Worm (Caenorhabditis elegans) whole organism, L1 larva: ENCODE data around the gene twk-5.
A peak's percentile ranks its signal among the peaks of the same experiment; 100 is the strongest.

Experiments
- C04F5.9 ChIP-seq: sonication (generic microtip); optimal IDR thresholded peaks from 2 replicates; lab custom pipeline; 2016; ENCODE audit warnings: missing genetic modification characterization, missing compliant biosample characterization
- Y116A8C.19 ChIP-seq: sonication (generic microtip); optimal IDR thresholded peaks from 2 replicates; lab custom pipeline; 2016; ENCODE audit warnings: missing compliant biosample characterization, missing genetic modification characterization, borderline replicate concordance
- ama-1 ChIP-seq: fragments of 150-350 bp; optimal IDR thresholded peaks from 2 replicates; lab custom pipeline; 2014
- blmp-1 ChIP-seq: fragments of 150-350 bp; optimal IDR thresholded peaks from 2 replicates; lab custom pipeline; 2014; ENCODE audit warnings: missing biosample characterization, missing genetic modification characterization
- ceh-82 ChIP-seq, 3 experiments: fragments of 150-350 bp in 1 of 3; sonication (generic microtip) in 2 of 3; optimal IDR thresholded peaks; 2 replicates each; lab custom pipeline; 2014 to 2017; ENCODE audit warnings: missing biosample characterization in 3 of 3, missing genetic modification characterization in 3 of 3
- ceh-88 ChIP-seq: fragments of 200-800 bp; sonication (Bioruptor generic); IDR thresholded peaks from 2 replicates; pipeline ENCODE4 v1.3.6; 2022; ENCODE audit warnings: missing genetic modification characterization, missing compliant biosample characterization
- dpl-1 ChIP-seq, 3 experiments: fragments of 150-350 bp in 2 of 3; sonication (generic microtip) in 1 of 3; optimal IDR thresholded peaks; 2 replicates each; lab custom pipeline; 2014 to 2017; ENCODE audit warnings: missing biosample characterization in 3 of 3, missing genetic modification characterization in 3 of 3, missing genetic modification reagents in 3 of 3
- egl-13 ChIP-seq: sonication (generic microtip); optimal IDR thresholded peaks from 2 replicates; lab custom pipeline; 2016; ENCODE audit warnings: missing genotype, missing genetic modification reagents, missing genetic modification characterization, missing compliant biosample characterization
- elt-2 ChIP-seq: sonication (generic microtip); optimal IDR thresholded peaks from 2 replicates; lab custom pipeline; 2016; ENCODE audit warnings: missing genetic modification characterization, mild to moderate bottlenecking, inconsistent platforms, missing compliant biosample characterization, missing genetic modification reagents
- fkh-10 ChIP-seq: sonication (generic microtip); optimal IDR thresholded peaks from 2 replicates; lab custom pipeline; 2017; ENCODE audit warnings: missing biosample characterization, missing genetic modification reagents, missing genetic modification characterization
- fkh-4 ChIP-seq: sonication (generic microtip); optimal IDR thresholded peaks from 2 replicates; lab custom pipeline; 2016; ENCODE audit warnings: missing compliant biosample characterization, missing genetic modification characterization, borderline replicate concordance
- fos-1 ChIP-seq: fragments of 150-350 bp; optimal IDR thresholded peaks from 2 replicates; lab custom pipeline; 2014; ENCODE audit warnings: missing biosample characterization, missing genetic modification characterization
- grh-1 ChIP-seq: fragments of 200-800 bp; sonication (Bioruptor generic); IDR thresholded peaks from 2 replicates; pipeline ENCODE4 v1.3.6; 2022; ENCODE audit warnings: missing genetic modification reagents, missing genetic modification characterization, missing compliant biosample characterization
- irx-1 ChIP-seq: sonication (generic microtip); optimal IDR thresholded peaks from 2 replicates; lab custom pipeline; 2016; ENCODE audit warnings: missing genetic modification characterization, missing compliant biosample characterization
- lin-13 ChIP-seq: fragments of 150-350 bp; optimal IDR thresholded peaks from 2 replicates; lab custom pipeline; 2014; ENCODE audit warnings: missing biosample characterization, missing genetic modification reagents, missing genetic modification characterization
- lin-15B ChIP-seq: fragments of 150-350 bp; sonication (generic microtip); optimal IDR thresholded peaks from 3 replicates; lab custom pipeline; 2014; ENCODE audit warnings: missing biosample characterization, missing genetic modification characterization
- lin-35 ChIP-seq, 2 experiments: fragments of 150-350 bp; optimal IDR thresholded peaks; 2 replicates each; lab custom pipeline; 2014; ENCODE audit warnings: missing biosample characterization in 2 of 2, missing genetic modification characterization in 2 of 2, missing genetic modification reagents in 2 of 2
- lin-39 ChIP-seq: fragments of 150-350 bp; optimal IDR thresholded peaks from 2 replicates; lab custom pipeline; 2014; ENCODE audit warnings: missing biosample characterization, missing genetic modification reagents, missing genetic modification characterization
- lir-3 ChIP-seq: sonication (generic microtip); optimal IDR thresholded peaks from 2 replicates; lab custom pipeline; 2016; ENCODE audit warnings: mild to moderate bottlenecking, missing genetic modification characterization, moderate library complexity, missing compliant biosample characterization; ENCODE audit not compliant: poor library complexity
- lsy-2 ChIP-seq, 2 experiments: fragments of 150-350 bp; optimal IDR thresholded peaks; 2 replicates each; lab custom pipeline; 2014; ENCODE audit warnings: missing biosample characterization in 2 of 2, missing genetic modification characterization in 2 of 2
- mab-9 ChIP-seq: fragments of 200-800 bp; sonication (Bioruptor generic); IDR thresholded peaks from 2 replicates; pipeline ENCODE4 v1.3.6; 2022; ENCODE audit warnings: missing genetic modification reagents, missing genetic modification characterization, missing compliant biosample characterization
- mdl-1 ChIP-seq, 2 experiments: fragments of 150-350 bp; optimal IDR thresholded peaks; 2 replicates each; lab custom pipeline; 2014 to 2017; ENCODE audit warnings: missing biosample characterization in 2 of 2, missing genetic modification characterization in 2 of 2, inconsistent platforms in 1 of 2
- mef-2 ChIP-seq: fragments of 150-350 bp; optimal IDR thresholded peaks from 2 replicates; lab custom pipeline; 2014; ENCODE audit warnings: missing biosample characterization, missing genetic modification characterization
- mep-1 ChIP-seq: fragments of 150-350 bp; optimal IDR thresholded peaks from 2 replicates; lab custom pipeline; 2014; ENCODE audit warnings: missing biosample characterization, missing genetic modification characterization
- nhr-11 ChIP-seq: fragments of 150-350 bp; optimal IDR thresholded peaks from 2 replicates; lab custom pipeline; 2014; ENCODE audit warnings: missing biosample characterization, missing genetic modification characterization
- nhr-12 ChIP-seq: sonication (generic microtip); optimal IDR thresholded peaks from 2 replicates; lab custom pipeline; 2017; ENCODE audit warnings: missing biosample characterization, missing genetic modification characterization
- nhr-20 ChIP-seq: sonication (generic microtip); optimal IDR thresholded peaks from 2 replicates; lab custom pipeline; 2016; ENCODE audit warnings: mild to moderate bottlenecking, missing genetic modification characterization, missing compliant biosample characterization
- nhr-28 ChIP-seq: fragments of 150-350 bp; optimal IDR thresholded peaks from 2 replicates; lab custom pipeline; 2014; ENCODE audit warnings: missing biosample characterization, missing genetic modification characterization
- nhr-47 ChIP-seq: sonication (generic microtip); optimal IDR thresholded peaks from 2 replicates; lab custom pipeline; 2016; ENCODE audit warnings: mild to moderate bottlenecking, missing genetic modification characterization, moderate library complexity, missing compliant biosample characterization
- nhr-71 ChIP-seq: sonication (generic microtip); optimal IDR thresholded peaks from 2 replicates; lab custom pipeline; 2016; ENCODE audit warnings: mild to moderate bottlenecking, missing genetic modification characterization, moderate library complexity, missing compliant biosample characterization
- nhr-76 ChIP-seq: sonication (generic microtip); optimal IDR thresholded peaks from 2 replicates; lab custom pipeline; 2017; ENCODE audit warnings: missing biosample characterization, missing genetic modification characterization
- nhr-84 ChIP-seq: sonication (generic microtip); optimal IDR thresholded peaks from 2 replicates; lab custom pipeline; 2017; ENCODE audit warnings: missing biosample characterization, missing genetic modification characterization
- nhr-90 ChIP-seq: sonication (generic microtip); optimal IDR thresholded peaks from 2 replicates; lab custom pipeline; 2016; ENCODE audit warnings: mild to moderate bottlenecking, missing genetic modification characterization, missing compliant biosample characterization; ENCODE audit not compliant: poor library complexity
- rnt-1 ChIP-seq: sonication (generic microtip); optimal IDR thresholded peaks from 2 replicates; lab custom pipeline; 2016; ENCODE audit warnings: mild to moderate bottlenecking, missing genetic modification characterization, moderate library complexity, missing compliant biosample characterization
- skn-1 ChIP-seq: fragments of 150-350 bp; optimal IDR thresholded peaks from 2 replicates; lab custom pipeline; 2014; ENCODE audit warnings: missing biosample characterization, missing genetic modification characterization
- sptf-1 ChIP-seq: fragments of 150-350 bp; optimal IDR thresholded peaks from 2 replicates; lab custom pipeline; 2014; ENCODE audit warnings: missing biosample characterization, missing genetic modification characterization
- swsn-7 ChIP-seq: sonication (generic microtip); optimal IDR thresholded peaks from 2 replicates; lab custom pipeline; 2016; ENCODE audit warnings: missing genetic modification characterization, missing compliant biosample characterization
- tbx-2 ChIP-seq: sonication (generic microtip); optimal IDR thresholded peaks from 2 replicates; lab custom pipeline; 2016; ENCODE audit warnings: missing genetic modification characterization, missing compliant biosample characterization
- tlp-1 ChIP-seq: fragments of 150-350 bp; optimal IDR thresholded peaks from 2 replicates; lab custom pipeline; 2014; ENCODE audit warnings: missing biosample characterization, missing genetic modification characterization
- unc-130 ChIP-seq: fragments of 150-350 bp; optimal IDR thresholded peaks from 2 replicates; lab custom pipeline; 2017; ENCODE audit warnings: missing biosample characterization, missing genetic modification characterization, inconsistent platforms
- unc-30 ChIP-seq: sonication (generic microtip); optimal IDR thresholded peaks from 2 replicates; lab custom pipeline; 2017; ENCODE audit warnings: missing biosample characterization, missing genetic modification characterization
- unc-62 ChIP-seq: fragments of 150-350 bp; optimal IDR thresholded peaks from 2 replicates; lab custom pipeline; 2014; ENCODE audit warnings: missing biosample characterization, missing genetic modification reagents, missing genetic modification characterization
- vab-15 ChIP-seq: sonication (generic microtip); optimal IDR thresholded peaks from 2 replicates; lab custom pipeline; 2017; ENCODE audit warnings: missing genotype, mild to moderate bottlenecking, missing genetic modification characterization, missing compliant biosample characterization
- xbp-1 ChIP-seq: sonication (generic microtip); optimal IDR thresholded peaks from 2 replicates; lab custom pipeline; 2016; ENCODE audit warnings: missing genetic modification characterization, missing compliant biosample characterization
- ztf-4 ChIP-seq: fragments of 150-350 bp; optimal IDR thresholded peaks from 2 replicates; lab custom pipeline; 2014; ENCODE audit warnings: missing biosample characterization, missing genetic modification characterization

twk-5 gene

ce11 chrII:11440265-11440664 lies 44.8 kb downstream of the twk-5 start, which contains the start of gene VW02B12L.2 (continued):
- no peak for TF ChIP-seq fkh-10
- no peak for TF ChIP-seq mdl-1 (tag; optimal IDR thresholded peaks at IDR 0.05; lab: Kevin White, UChicago)
- TF ChIP-seq vab-15: peak; percentile 74
- peak; percentile 89 to 96 for TF ChIP-seq lin-35 (GFP tag; optimal IDR thresholded peaks at IDR 0.05; lab: Kevin White, UChicago)
- no peak for TF ChIP-seq egl-13
- TF ChIP-seq nhr-11 (tag; lab: Kevin White, UChicago): no peak
- no peak for TF ChIP-seq nhr-28 (tag; lab: Kevin White, UChicago)
- TF ChIP-seq mep-1: no peak
- no peak for TF ChIP-seq tbx-2 (tag; lab: Kevin White, UChicago)
- no peak for TF ChIP-seq tlp-1 (tag; lab: Kevin White, UChicago)
- TF ChIP-seq nhr-12 (tag; lab: Kevin White, UChicago): no peak
- peak; percentile 52 for TF ChIP-seq nhr-20 (tag; lab: Kevin White, UChicago)
- peak in 2 of 3 experiments; percentile 4 to 48 for TF ChIP-seq ceh-82 (tag; optimal IDR thresholded peaks at IDR 0.05; lab: Kevin White, UChicago)
- no peak for TF ChIP-seq C04F5.9 (tag; lab: Kevin White, UChicago)
- no peak for TF ChIP-seq ztf-4 (tag; lab: Kevin White, UChicago)
- no peak for TF ChIP-seq unc-62 (GFP tag; lab: Kevin White, UChicago)
- no peak for TF ChIP-seq ceh-88 (GFP tag; lab: Robert Waterston, UW)
- TF ChIP-seq blmp-1: peak; percentile 71
- TF ChIP-seq nhr-47: no peak
- TF ChIP-seq nhr-71 (tag; lab: Kevin White, UChicago): peak; percentile 59
- peak; percentile 34 for TF ChIP-seq nhr-90 (tag; lab: Kevin White, UChicago)
- no peak for TF ChIP-seq nhr-76
- TF ChIP-seq xbp-1 (tag; lab: Kevin White, UChicago): peak; percentile 25
- TF ChIP-seq fos-1 (tag; lab: Kevin White, UChicago): no peak
- TF ChIP-seq ama-1 (lab: Kevin White, UChicago): no peak
- TF ChIP-seq Y116A8C.19 (tag; lab: Kevin White, UChicago): no peak
- TF ChIP-seq elt-2: no peak
- TF ChIP-seq dpl-1 (GFP tag; optimal IDR thresholded peaks at IDR 0.05; lab: Kevin White, UChicago): peak; percentile 80 to 90 (median 89)
- TF ChIP-seq unc-130 (tag; lab: Kevin White, UChicago): no peak
- no peak for TF ChIP-seq sptf-1 (tag; lab: Kevin White, UChicago)
- no peak for TF ChIP-seq fkh-4 (tag; lab: Kevin White, UChicago)
- no peak for TF ChIP-seq lir-3 (tag; lab: Kevin White, UChicago)
- TF ChIP-seq grh-1 (GFP tag; lab: Robert Waterston, UW): no peak
- no peak for TF ChIP-seq unc-30 (tag; lab: Kevin White, UChicago)
- no peak for TF ChIP-seq mef-2 (tag; lab: Kevin White, UChicago)
- TF ChIP-seq rnt-1 (tag; lab: Kevin White, UChicago): peak; percentile 38
- TF ChIP-seq irx-1 (tag; lab: Kevin White, UChicago): no peak
- TF ChIP-seq lin-13 (GFP tag; lab: Kevin White, UChicago): no peak
- peak; percentile 45 for TF ChIP-seq lin-15B (tag; lab: Kevin White, UChicago)
- no peak for TF ChIP-seq mab-9 (GFP tag; lab: Robert Waterston, UW)
- no peak for TF ChIP-seq nhr-84 (tag; lab: Kevin White, UChicago)
- peak; percentile 10 for TF ChIP-seq lin-39 (tag; lab: Kevin White, UChicago)
- TF ChIP-seq skn-1 (tag; lab: Kevin White, UChicago): peak; percentile 58
- TF ChIP-seq lsy-2 (tag; optimal IDR thresholded peaks at IDR 0.05; lab: Kevin White, UChicago): peak; percentile 53 to 85
- peak; percentile 28 for TF ChIP-seq swsn-7 (tag; lab: Kevin White, UChicago)
